Fruit fly (Drosophila melanogaster) whole organism, prepupa: ENCODE measurements around the gene Tsp2A.
A peak's percentile ranks its signal among the peaks of the same experiment; 100 is the strongest.

ENCODE experiments used
- Blimp-1 ChIP-seq: fragments of 200-800 bp; sonication (Bioruptor generic); optimal IDR thresholded peaks from 3 replicates; lab custom pipeline; 2017; ENCODE audit warnings: missing biosample characterization, missing genetic modification characterization, mild to moderate bottlenecking, moderate library complexity, missing genetic modification reagents
- CG10631 ChIP-seq: fragments of 200-800 bp; sonication (Bioruptor generic); optimal IDR thresholded peaks from 2 replicates; lab custom pipeline; 2016; ENCODE audit warnings: missing biosample characterization, missing genetic modification characterization
- CG10669 ChIP-seq: fragments of 200-800 bp; sonication (Bioruptor generic); optimal IDR thresholded peaks from 3 replicates; lab custom pipeline; 2018; ENCODE audit warnings: missing biosample characterization, mild to moderate bottlenecking, missing genetic modification characterization, moderate library complexity
- CG11294 ChIP-seq: fragments of 200-800 bp; sonication (Bioruptor generic); IDR thresholded peaks from 2 replicates; pipeline ENCODE4 v1.3.6; 2022; ENCODE audit warnings: missing biosample characterization, missing genetic modification characterization
- CG11762 ChIP-seq: fragments of 200-800 bp; sonication (Bioruptor generic); optimal IDR thresholded peaks from 3 replicates; lab custom pipeline; 2016; ENCODE audit warnings: missing biosample characterization, missing genetic modification characterization; ENCODE audit not compliant: insufficient read depth
- CG11902 ChIP-seq: fragments of 200-800 bp; sonication (Bioruptor generic); optimal IDR thresholded peaks from 3 replicates; lab custom pipeline; 2016; ENCODE audit warnings: missing biosample characterization, missing genetic modification characterization
- CG15336 ChIP-seq: fragments of 200-800 bp; sonication (Bioruptor generic); IDR thresholded peaks from 2 replicates; pipeline ENCODE4 v1.3.6; 2022; ENCODE audit warnings: missing biosample characterization, missing genetic modification characterization
- CG16779 ChIP-seq: fragments of 200-800 bp; sonication (Bioruptor generic); optimal IDR thresholded peaks from 3 replicates; lab custom pipeline; 2017; ENCODE audit warnings: missing biosample characterization, mild to moderate bottlenecking, missing genetic modification characterization
- CG31627 ChIP-seq: fragments of 200-800 bp; sonication (Bioruptor generic); optimal IDR thresholded peaks from 3 replicates; lab custom pipeline; 2016; ENCODE audit warnings: missing biosample characterization, missing genetic modification characterization
- CG3919 ChIP-seq: fragments of 200-800 bp; sonication (Bioruptor generic); optimal IDR thresholded peaks from 3 replicates; lab custom pipeline; 2016; ENCODE audit warnings: missing biosample characterization, missing genetic modification characterization
- CG6276 ChIP-seq: fragments of 200-800 bp; sonication (Bioruptor generic); optimal IDR thresholded peaks from 2 replicates; lab custom pipeline; 2017; ENCODE audit warnings: missing biosample characterization, mild to moderate bottlenecking, missing genetic modification characterization
- CG6792 ChIP-seq: fragments of 200-800 bp; sonication (Bioruptor generic); optimal IDR thresholded peaks from 3 replicates; lab custom pipeline; 2016; ENCODE audit warnings: missing biosample characterization, missing genetic modification characterization
- CG6808 ChIP-seq: fragments of 200-800 bp; sonication (Bioruptor generic); optimal IDR thresholded peaks from 3 replicates; lab custom pipeline; 2017; ENCODE audit warnings: missing biosample characterization, missing genetic modification characterization, mild to moderate bottlenecking, moderate library complexity, missing genetic modification reagents
- CG6854 ChIP-seq: fragments of 200-800 bp; sonication (Bioruptor generic); optimal IDR thresholded peaks from 2 replicates; lab custom pipeline; 2017; ENCODE audit warnings: missing biosample characterization, mild to moderate bottlenecking, missing genetic modification characterization
- CG7368 ChIP-seq: fragments of 200-800 bp; sonication (Bioruptor generic); optimal IDR thresholded peaks from 3 replicates; lab custom pipeline; 2016; ENCODE audit warnings: missing biosample characterization, missing genetic modification characterization
- Eip78C ChIP-seq: fragments of 200-800 bp; sonication (Bioruptor generic); peaks from one replicate; lab custom pipeline; 2016; ENCODE audit warnings: missing biosample characterization, missing genetic modification characterization
- Eip93F ChIP-seq: fragments of 200-800 bp; sonication (Bioruptor generic); optimal IDR thresholded peaks from 2 replicates; lab custom pipeline; 2016; ENCODE audit warnings: missing biosample characterization, mild to moderate bottlenecking, missing genetic modification characterization
- Ets96B ChIP-seq: fragments of 200-800 bp; optimal IDR thresholded peaks from 2 replicates; lab custom pipeline; 2019; ENCODE audit warnings: missing biosample characterization, mild to moderate bottlenecking, missing genetic modification characterization, moderate library complexity
- Gug ChIP-seq: fragments of 200-800 bp; sonication (Bioruptor generic); IDR thresholded peaks from 2 replicates; pipeline ENCODE4 v1.3.6; 2022; ENCODE audit warnings: missing biosample characterization, missing genetic modification characterization
- Hr39 ChIP-seq: fragments of 200-800 bp; sonication (Bioruptor generic); optimal IDR thresholded peaks from 2 replicates; lab custom pipeline; 2016; ENCODE audit warnings: missing biosample characterization, missing genetic modification characterization
- OdsH ChIP-seq: fragments of 200-800 bp; sonication (Bioruptor generic); optimal IDR thresholded peaks from 3 replicates; lab custom pipeline; 2016; ENCODE audit warnings: missing biosample characterization, missing genetic modification characterization
- Smox ChIP-seq: fragments of 200-800 bp; sonication (Bioruptor generic); optimal IDR thresholded peaks from 3 replicates; lab custom pipeline; 2016; ENCODE audit warnings: missing biosample characterization, missing genetic modification characterization
- Sox14 ChIP-seq: fragments of 200-800 bp; sonication (Bioruptor generic); optimal IDR thresholded peaks from 3 replicates; lab custom pipeline; 2016; ENCODE audit warnings: missing biosample characterization, missing genetic modification characterization
- achi ChIP-seq: fragments of 200-800 bp; sonication (Bioruptor generic); optimal IDR thresholded peaks from 3 replicates; lab custom pipeline; 2016; ENCODE audit warnings: missing biosample characterization, missing genetic modification characterization
- dac ChIP-seq: fragments of 200-800 bp; sonication (Bioruptor generic); optimal IDR thresholded peaks from 2 replicates; lab custom pipeline; 2017; ENCODE audit warnings: missing biosample characterization, mild to moderate bottlenecking, missing genetic modification characterization
- eg ChIP-seq: fragments of 200-800 bp; sonication (Bioruptor generic); IDR thresholded peaks from 3 replicates; pipeline ENCODE4 v1.3.6; 2022; ENCODE audit warnings: missing biosample characterization, missing genetic modification characterization
- fkh ChIP-seq: fragments of 200-800 bp; sonication (Bioruptor generic); optimal IDR thresholded peaks from 3 replicates; lab custom pipeline; 2017; ENCODE audit warnings: missing biosample characterization, mild to moderate bottlenecking, missing genetic modification characterization, moderate library complexity
- lz ChIP-seq: fragments of 200-800 bp; sonication (Bioruptor generic); optimal IDR thresholded peaks from 3 replicates; lab custom pipeline; 2016; ENCODE audit warnings: missing biosample characterization, missing genetic modification characterization
- net ChIP-seq: fragments of 200-800 bp; sonication (Bioruptor generic); optimal IDR thresholded peaks from 3 replicates; lab custom pipeline; 2016; ENCODE audit warnings: missing biosample characterization, missing genetic modification characterization
- pdm3 ChIP-seq: fragments of 200-800 bp; sonication (Bioruptor generic); optimal IDR thresholded peaks from 3 replicates; lab custom pipeline; 2016; ENCODE audit warnings: missing biosample characterization, missing genetic modification characterization
- salr ChIP-seq, 2 experiments: fragments of 200-800 bp; sonication (Bioruptor generic); optimal IDR thresholded peaks; 3 replicates each; lab custom pipeline; 2016 to 2018; ENCODE audit warnings: missing biosample characterization in 2 of 2, missing genetic modification characterization in 2 of 2, mild to moderate bottlenecking in 1 of 2
- spab ChIP-seq: fragments of 200-800 bp; sonication (Bioruptor generic); optimal IDR thresholded peaks from 2 replicates; lab custom pipeline; 2017; ENCODE audit warnings: missing biosample characterization, mild to moderate bottlenecking, missing genetic modification characterization, missing genetic modification reagents
- svp ChIP-seq: fragments of 200-800 bp; sonication (Bioruptor generic); peaks from one replicate; lab custom pipeline; 2016; ENCODE audit warnings: missing biosample characterization, missing genetic modification characterization

Tsp2A gene

dm6 chrX:1370104-1370802, 23.9 kb downstream of the Tsp2A start, which contains the start of gene ssx (continued):
- TF ChIP-seq CG7368 (GFP tag; lab: Kevin White, UChicago): peak; percentile 28
- peak; percentile 62 for TF ChIP-seq CG6792 (GFP tag; lab: Kevin White, UChicago)
- TF ChIP-seq achi (GFP tag; lab: Kevin White, UChicago): peak; percentile 38
- TF ChIP-seq CG6808 (GFP tag; lab: Kevin White, UChicago): no peak
- peak; percentile 71 for TF ChIP-seq lz (GFP tag; lab: Kevin White, UChicago)
- TF ChIP-seq CG16779: no peak
- TF ChIP-seq CG10631 (GFP tag; lab: Kevin White, UChicago): no peak
- no peak for TF ChIP-seq Smox (GFP tag; lab: Kevin White, UChicago)
- no peak for TF ChIP-seq Eip93F (GFP tag; lab: Kevin White, UChicago)
- TF ChIP-seq svp: peak; percentile 82
- TF ChIP-seq CG11762 (GFP tag; lab: Kevin White, UChicago): peak; percentile 45
- TF ChIP-seq CG11902: no peak

- no peak for TF ChIP-seq Gug (GFP tag; lab: Robert Waterston, UW)
- no peak for TF ChIP-seq CG3919 (GFP tag; lab: Kevin White, UChicago)
- no peak for TF ChIP-seq salr (GFP tag; optimal IDR thresholded peaks at IDR 0.05; lab: Kevin White, UChicago)
- no peak for TF ChIP-seq net (GFP tag; lab: Kevin White, UChicago)
- TF ChIP-seq dac (GFP tag; lab: Kevin White, UChicago): no peak
- no peak for TF ChIP-seq CG6276 (GFP tag; lab: Kevin White, UChicago)
- no peak for TF ChIP-seq pdm3 (GFP tag; lab: Kevin White, UChicago)
- TF ChIP-seq CG15336 (GFP tag; lab: Robert Waterston, UW): no peak
- TF ChIP-seq eg: no peak
- TF ChIP-seq Hr39 (GFP tag; lab: Kevin White, UChicago): no peak
Measured at dm6 chrX:1372667-1373066, 26.3 kb downstream of the Tsp2A start.

- TF ChIP-seq CG6808 (GFP tag; lab: Kevin White, UChicago): peak; percentile 99
- peak; percentile 17 for TF ChIP-seq Eip78C (GFP tag; lab: Kevin White, UChicago)
- no peak for TF ChIP-seq spab (GFP tag; lab: Kevin White, UChicago)
- TF ChIP-seq CG6854 (GFP tag; lab: Kevin White, UChicago): peak; percentile 22
- no peak for TF ChIP-seq CG11762 (GFP tag; lab: Kevin White, UChicago)
- peak; percentile 59 for TF ChIP-seq fkh (GFP tag; lab: Kevin White, UChicago)
- no peak for TF ChIP-seq CG11294 (GFP tag; lab: Robert Waterston, UW)
- TF ChIP-seq Ets96B (tag; lab: Kevin White, UChicago): no peak
- no peak for TF ChIP-seq CG31627 (GFP tag; lab: Kevin White, UChicago)
- no peak for TF ChIP-seq Gug (GFP tag; lab: Robert Waterston, UW)
- TF ChIP-seq Sox14 (GFP tag; lab: Kevin White, UChicago): no peak
- no peak for TF ChIP-seq CG10669 (GFP tag; lab: Kevin White, UChicago)
- peak; percentile 62 for TF ChIP-seq svp
- no peak for TF ChIP-seq Blimp-1 (GFP tag; lab: Kevin White, UChicago)
- TF ChIP-seq OdsH (GFP tag; lab: Kevin White, UChicago): no peak
Measured at dm6 chrX:1375265-1375958, 29.1 kb downstream of the Tsp2A start, which contains the start of gene AMPKalpha. Gene AMPKalpha, plus strand, starts transcription at chrX:1375536.
